Fruit fly (Drosophila melanogaster): ENCODE measurements around the gene CG6154.

CG6154 gene

dm6 chr3R:26242454-26243082, 19.9 kb upstream of the CG6154 start (continued):
- peak; percentile 74 for TF ChIP-seq Rfx (GFP tag; IDR thresholded peaks at IDR 0.05)
- no peak for TF ChIP-seq salm (tag; optimal IDR thresholded peaks at IDR 0.05)
- TF ChIP-seq CG5245 (GFP tag; optimal IDR thresholded peaks at IDR 0.05) = peak; percentile 4
- no peak for TF ChIP-seq CG16813 (GFP tag; IDR thresholded peaks at IDR 0.05; ENCODE audit: partially characterized antibody)
- TF ChIP-seq Sox102F (GFP tag; optimal IDR thresholded peaks at IDR 0.05) = peak; percentile 42
- no peak for TF ChIP-seq CrebB (tag; optimal IDR thresholded peaks at IDR 0.05)
- TF ChIP-seq CG7357 (GFP tag; IDR thresholded peaks at IDR 0.05) = 0 out of 3 replicates have a peak, but pooled peaks have one; percentile 35
- TF ChIP-seq Hmr (GFP tag; optimal IDR thresholded peaks at IDR 0.05) = peak; percentile 46
- no peak for TF ChIP-seq Optix (GFP tag; IDR thresholded peaks at IDR 0.05)
- TF ChIP-seq trem (tag; optimal IDR thresholded peaks at IDR 0.05) = no peak
- no peak for TF ChIP-seq CG34376 (GFP tag; optimal IDR thresholded peaks at IDR 0.05)
- TF ChIP-seq Taf1 (GFP tag; IDR thresholded peaks at IDR 0.05) = 0 out of 2 replicates have a peak, but pooled peaks have one; percentile 8
- peak; percentile 20 for TF ChIP-seq Blimp-1 (GFP tag; optimal IDR thresholded peaks at IDR 0.05)
- 0 out of 3 replicates have a peak, but pooled peaks have one; percentile 32 for TF ChIP-seq CG17361 (GFP tag; IDR thresholded peaks at IDR 0.05)
- TF ChIP-seq CG2120 (GFP tag; optimal IDR thresholded peaks at IDR 0.05) = peak; percentile 35
- peak; percentile 65 for TF ChIP-seq row (GFP tag; IDR thresholded peaks at IDR 0.05)
- peak; percentile 48 for TF ChIP-seq unpg (GFP tag; optimal IDR thresholded peaks at IDR 0.05)
- peak; percentile 75 for TF ChIP-seq vvl (GFP tag; IDR thresholded peaks at IDR 0.05)
- TF ChIP-seq Pdp1 (GFP tag; optimal IDR thresholded peaks at IDR 0.05) = peak; percentile 11 to 13
- no peak for TF ChIP-seq Bgb (GFP tag; IDR thresholded peaks at IDR 0.05; ENCODE audit: partially characterized antibody)
- TF ChIP-seq sr (GFP tag; IDR thresholded peaks at IDR 0.05) = no peak
- TF ChIP-seq tll (GFP tag; optimal IDR thresholded peaks at IDR 0.05) = no peak
- TF ChIP-seq slou (GFP tag; optimal IDR thresholded peaks at IDR 0.05) = no peak
- peak; percentile 15 for TF ChIP-seq kah (GFP tag; optimal IDR thresholded peaks at IDR 0.05)
- TF ChIP-seq PHDP (tag; optimal IDR thresholded peaks at IDR 0.05) = peak; percentile 8
- TF ChIP-seq pnt (GFP tag; optimal IDR thresholded peaks at IDR 0.05) = peak; percentile 53
- TF ChIP-seq caup (GFP tag; optimal IDR thresholded peaks at IDR 0.05; ENCODE audit: severe bottlenecking) = peak; percentile 38
- TF ChIP-seq CG15269 (tag; optimal IDR thresholded peaks at IDR 0.05) = peak; percentile 44
- TF ChIP-seq CG15479 (GFP tag; optimal IDR thresholded peaks at IDR 0.05) = no peak
- TF ChIP-seq bcd (GFP tag; optimal IDR thresholded peaks at IDR 0.05) = peak; percentile 39
- TF ChIP-seq cwo (GFP tag; optimal IDR thresholded peaks at IDR 0.05) = peak; percentile 38
- peak; percentile 55 for TF ChIP-seq HLH3B (GFP tag; IDR thresholded peaks at IDR 0.05)
- TF ChIP-seq CG10654 (GFP tag; optimal IDR thresholded peaks at IDR 0.05) = peak; percentile 9
- peak; percentile 43 for TF ChIP-seq E2f2 (GFP tag; IDR thresholded peaks at IDR 0.05)
- TF ChIP-seq CG7839 (tag; optimal IDR thresholded peaks at IDR 0.05) = peak; percentile 68
- TF ChIP-seq Ets65A (GFP tag) = peak; percentile 92
- TF ChIP-seq CG43689 (GFP tag; IDR thresholded peaks at IDR 0.05) = peak; percentile 42; the same call in 1 of the 2 replicates
- TF ChIP-seq CG17328 (GFP tag; IDR thresholded peaks at IDR 0.05) = 0 out of 2 replicates have a peak, but pooled peaks have one; percentile 35
- TF ChIP-seq H15 (GFP tag; IDR thresholded peaks at IDR 0.05) = no peak
- peak; percentile 25 for TF ChIP-seq HHEX (GFP tag; optimal IDR thresholded peaks at IDR 0.05)
- peak; percentile 39 for TF ChIP-seq Fer1 (GFP tag; optimal IDR thresholded peaks at IDR 0.05)
- TF ChIP-seq CG4424 (GFP tag; optimal IDR thresholded peaks at IDR 0.05) = peak; percentile 36
- TF ChIP-seq stc (GFP tag; IDR thresholded peaks at IDR 0.05) = peak; percentile 60
- TF ChIP-seq lmd (GFP tag; IDR thresholded peaks at IDR 0.05) = peak; percentile 67
- no peak for TF ChIP-seq CG6654 (GFP tag; optimal IDR thresholded peaks at IDR 0.05)
- 0 out of 2 replicates have a peak, but pooled peaks have one; percentile 45 for TF ChIP-seq gsb (GFP tag; IDR thresholded peaks at IDR 0.05)
- peak; percentile 80 for TF ChIP-seq Ada2b (GFP tag; IDR thresholded peaks at IDR 0.05)
- TF ChIP-seq dysf (GFP tag; IDR thresholded peaks at IDR 0.05) = peak; percentile 83; the same call in 2 of the 3 replicates
- no peak for TF ChIP-seq Dll (GFP tag; IDR thresholded peaks at IDR 0.05; ENCODE audit: partially characterized antibody)

Measured in whole organism, embryonic.